Fruit fly (Drosophila melanogaster): ENCODE measurements around the gene IntS9.

dm6 chr3L:16147819-16148236 lies 42.4 kb upstream of the IntS9 start:
- TF ChIP-seq CG8478 (optimal IDR thresholded peaks at IDR 0.05) (no peak), CTCF (optimal IDR thresholded peaks at IDR 0.05) (no peak)
